Worm (Caenorhabditis elegans) whole organism, midembryonic: ENCODE data around the gene lars-1.

Experiments used
- T22C8.4 ChIP-seq: fragments of 200-800 bp; sonication (Bioruptor generic); IDR thresholded peaks from 2 replicates; pipeline ENCODE4 v1.3.6; 2022; ENCODE audit warnings: missing genetic modification characterization, missing compliant biosample characterization
- cog-1 ChIP-seq: sonication (generic microtip); optimal IDR thresholded peaks from 2 replicates; lab custom pipeline; 2016; ENCODE audit warnings: missing genetic modification characterization, missing compliant biosample characterization
- flt-1 ChIP-seq: fragments of 200-800 bp; sonication (Bioruptor generic); IDR thresholded peaks from 2 replicates; pipeline ENCODE4 v1.3.6; 2022; ENCODE audit warnings: missing genetic modification characterization, missing compliant biosample characterization
- klf-2 ChIP-seq: fragments of 200-800 bp; sonication (Bioruptor generic); conservative IDR thresholded peaks from 2 replicates; pipeline ENCODE4 v1.3.6; 2022; ENCODE audit warnings: missing genetic modification reagents, missing genetic modification characterization, missing compliant biosample characterization
- med-1 ChIP-seq: sonication (generic microtip); optimal IDR thresholded peaks from 2 replicates; lab custom pipeline; 2017; ENCODE audit warnings: missing genetic modification characterization, mild to moderate bottlenecking, missing compliant biosample characterization, antibody characterized with exemption, missing genetic modification reagents; ENCODE audit not compliant: insufficient read depth
- ref-1 ChIP-seq: fragments of 200-800 bp; sonication (Bioruptor generic); conservative IDR thresholded peaks from 2 replicates; pipeline ENCODE4 v1.3.6; 2022; ENCODE audit warnings: missing genetic modification reagents, missing genetic modification characterization, missing compliant biosample characterization
- tab-1 ChIP-seq: fragments of 200-800 bp; sonication (Bioruptor generic); IDR thresholded peaks from 2 replicates; pipeline ENCODE4 v1.3.6; 2022; ENCODE audit warnings: missing genetic modification characterization, missing compliant biosample characterization
- ztf-23 ChIP-seq: fragments of 200-800 bp; sonication (Bioruptor generic); IDR thresholded peaks from 2 replicates; pipeline ENCODE4 v1.3.6; 2022; ENCODE audit warnings: missing genetic modification reagents, missing genetic modification characterization, missing compliant biosample characterization
- ztf-29 ChIP-seq: fragments of 200-800 bp; sonication (Bioruptor generic); IDR thresholded peaks from 2 replicates; pipeline ENCODE4 v1.3.6; 2022; ENCODE audit warnings: missing genetic modification reagents, missing genetic modification characterization, missing compliant biosample characterization

lars-1 gene

ce11 chrIII:4186751-4187309 is at the start of gene lars-1:
TSS of gene lars-1 (minus strand) at chrIII:4186801.
- 0 out of 2 replicates have a peak, but pooled peaks have one; percentile 19 for TF ChIP-seq T22C8.4
- no peak for TF ChIP-seq cog-1 (tag; lab: Kevin White, UChicago)

- TF ChIP-seq ztf-23 (GFP tag; lab: Robert Waterston, UW) (no peak), flt-1 (GFP tag; lab: Robert Waterston, UW) (no peak), cog-1 (tag; lab: Kevin White, UChicago) (no peak), klf-2 (GFP tag; lab: Robert Waterston, UW) (no peak), ztf-29 (no peak), T22C8.4 (no peak), med-1 (no peak), tab-1 (GFP tag; lab: Robert Waterston, UW) (no peak), ref-1 (GFP tag; lab: Robert Waterston, UW) (no peak)
Observed at ce11 chrIII:4236178-4236577, 49.6 kb upstream of the lars-1 start.

- TF ChIP-seq T22C8.4 (no peak), ztf-29 (no peak), med-1 (no peak), cog-1 (tag; lab: Kevin White, UChicago) (no peak)
Observed at ce11 chrIII:4234642-4235295, 48.2 kb upstream of the lars-1 start.

- TF ChIP-seq ztf-23 (GFP tag; lab: Robert Waterston, UW) (no peak), ztf-29 (no peak), T22C8.4 (no peak), tab-1 (GFP tag; lab: Robert Waterston, UW) (no peak), klf-2 (GFP tag; lab: Robert Waterston, UW) (no peak), flt-1 (GFP tag; lab: Robert Waterston, UW) (no peak), ref-1 (GFP tag; lab: Robert Waterston, UW) (no peak), med-1 (no peak), cog-1 (tag; lab: Kevin White, UChicago) (no peak)
Observed at ce11 chrIII:4232811-4233269, 46.2 kb upstream of the lars-1 start, which contains the start of gene nhr-20. TSS of gene nhr-20 (minus strand) at chrIII:4233219.

- TF ChIP-seq flt-1 (GFP tag; lab: Robert Waterston, UW) = no peak
- no peak for TF ChIP-seq med-1
- no peak for TF ChIP-seq klf-2 (GFP tag; lab: Robert Waterston, UW)
- no peak for TF ChIP-seq T22C8.4
- no peak for TF ChIP-seq ztf-23 (GFP tag; lab: Robert Waterston, UW)
Observed at ce11 chrIII:4231372-4231771, 44.8 kb upstream of the lars-1 start.

- TF ChIP-seq T22C8.4 (no peak), ztf-23 (GFP tag; lab: Robert Waterston, UW) (no peak), klf-2 (GFP tag; lab: Robert Waterston, UW) (no peak), flt-1 (GFP tag; lab: Robert Waterston, UW) (no peak), ztf-29 (no peak), ref-1 (GFP tag; lab: Robert Waterston, UW) (no peak), med-1 (no peak), tab-1 (GFP tag; lab: Robert Waterston, UW) (no peak), cog-1 (tag; lab: Kevin White, UChicago) (no peak)
Observed at ce11 chrIII:4230092-4230491, 43.5 kb upstream of the lars-1 start.

- TF ChIP-seq ref-1 (GFP tag; lab: Robert Waterston, UW) = no peak
- TF ChIP-seq cog-1 (tag; lab: Kevin White, UChicago) = no peak
- no peak for TF ChIP-seq flt-1 (GFP tag; lab: Robert Waterston, UW)
- TF ChIP-seq med-1 = no peak
- TF ChIP-seq klf-2 (GFP tag; lab: Robert Waterston, UW) = no peak
- no peak for TF ChIP-seq T22C8.4
- no peak for TF ChIP-seq ztf-23 (GFP tag; lab: Robert Waterston, UW)
- no peak for TF ChIP-seq ztf-29
- TF ChIP-seq tab-1 (GFP tag; lab: Robert Waterston, UW) = no peak
Observed at ce11 chrIII:4228841-4229240, 42.2 kb upstream of the lars-1 start, which contains the start of gene F43C1.5. TSS of gene F43C1.5 (plus strand) at chrIII:4229141.

- TF ChIP-seq ref-1 (GFP tag; lab: Robert Waterston, UW) (no peak), flt-1 (GFP tag; lab: Robert Waterston, UW) (no peak), med-1 (no peak), ztf-29 (no peak), tab-1 (GFP tag; lab: Robert Waterston, UW) (no peak), klf-2 (GFP tag; lab: Robert Waterston, UW) (no peak), T22C8.4 (no peak), cog-1 (tag; lab: Kevin White, UChicago) (no peak), ztf-23 (GFP tag; lab: Robert Waterston, UW) (no peak)
Observed at ce11 chrIII:4228008-4228407, 41.4 kb upstream of the lars-1 start, which contains the start of gene mpk-1. TSS of gene mpk-1 (minus strand) at chrIII:4228108.

ce11 chrIII:4227363-4227762 is 40.8 kb upstream of the lars-1 start:
- TF ChIP-seq tab-1 (GFP tag; lab: Robert Waterston, UW) (no peak), ztf-23 (GFP tag; lab: Robert Waterston, UW) (no peak), med-1 (no peak), flt-1 (GFP tag; lab: Robert Waterston, UW) (no peak), ztf-29 (no peak), klf-2 (GFP tag; lab: Robert Waterston, UW) (no peak), ref-1 (GFP tag; lab: Robert Waterston, UW) (no peak), T22C8.4 (no peak), cog-1 (tag; lab: Kevin White, UChicago) (no peak)

- TF ChIP-seq ref-1 (GFP tag; lab: Robert Waterston, UW) (no peak), tab-1 (GFP tag; lab: Robert Waterston, UW) (no peak), klf-2 (GFP tag; lab: Robert Waterston, UW) (no peak), cog-1 (tag; lab: Kevin White, UChicago) (no peak), ztf-23 (GFP tag; lab: Robert Waterston, UW) (no peak), flt-1 (GFP tag; lab: Robert Waterston, UW) (no peak), T22C8.4 (no peak), ztf-29 (no peak), med-1 (no peak)
Observed at ce11 chrIII:4224722-4225121, 38.1 kb upstream of the lars-1 start.
